Fruit fly (Drosophila melanogaster) whole organism, prepupa: ENCODE data around the gene AdamTS-A.

ENCODE experiments used
- CG15336 ChIP-seq: fragments of 200-800 bp; sonication (Bioruptor generic); IDR thresholded peaks from 2 replicates; pipeline ENCODE4 v1.3.6; 2022; ENCODE audit warnings: missing biosample characterization, missing genetic modification characterization
- eg ChIP-seq: fragments of 200-800 bp; sonication (Bioruptor generic); IDR thresholded peaks from 3 replicates; pipeline ENCODE4 v1.3.6; 2022; ENCODE audit warnings: missing biosample characterization, missing genetic modification characterization

DNA sequence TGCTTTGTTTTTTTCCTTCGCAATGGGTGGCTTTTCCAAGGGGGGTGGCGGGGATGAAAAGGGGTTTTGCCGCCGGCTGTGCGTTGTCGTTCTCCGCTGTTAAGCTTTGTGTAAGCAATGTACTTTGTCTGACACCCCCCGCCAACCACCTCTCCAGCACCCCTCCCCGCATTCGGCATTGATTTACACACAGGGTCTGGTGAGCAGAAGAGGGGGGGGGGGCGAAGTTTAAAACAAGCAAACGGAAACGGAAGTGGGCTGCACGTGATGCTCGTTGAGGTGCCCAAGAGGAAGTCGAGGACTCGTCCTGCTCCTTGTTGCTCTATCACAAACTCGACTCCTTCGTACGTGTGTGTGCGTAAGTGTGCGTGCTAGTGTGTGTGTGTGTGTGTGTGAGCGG is 41.1 kb upstream of the AdamTS-A start:
- no peak for TF ChIP-seq CG15336 (GFP tag; lab: Robert Waterston, UW)
- TF ChIP-seq eg (GFP tag; lab: Robert Waterston, UW), result no peak
